Fruit fly (Drosophila melanogaster): ENCODE data around the gene CG13856.

The CG13856 gene

DNA sequence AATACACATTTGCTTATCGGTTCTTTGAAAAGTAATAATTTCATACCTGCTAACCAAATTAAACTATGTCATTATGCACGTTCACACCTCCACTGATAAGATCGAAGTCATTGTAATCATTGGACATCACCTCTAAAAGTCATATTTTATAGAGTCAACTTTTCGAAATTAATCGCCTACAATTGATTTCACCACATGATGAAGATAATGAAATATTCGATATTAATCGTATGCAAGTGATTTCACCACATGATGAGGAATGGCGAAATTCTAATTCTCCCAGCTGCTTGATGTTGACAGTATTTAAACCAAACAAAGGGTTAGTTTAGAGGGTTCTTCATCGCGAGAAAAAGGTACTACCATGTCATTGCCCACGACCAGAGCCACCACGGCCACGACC, 26.8 kb upstream of the CG13856 start, which contains the start of gene CG18596:
CG18596 (plus strand) TSS at position 250 of the 400 bp plus-strand sequence.
- TF ChIP-seq CG11560 (tag; IDR thresholded peaks at IDR 0.05) (no peak), Pdp1 (GFP tag; optimal IDR thresholded peaks at IDR 0.05) (no peak), MBD-R2 (GFP tag; IDR thresholded peaks at IDR 0.05) (peak; percentile 52; the same call in 1 of the 2 replicates), CG10267 (tag; optimal IDR thresholded peaks at IDR 0.05) (peak; percentile 33), Bgb (GFP tag; IDR thresholded peaks at IDR 0.05; ENCODE audit: partially characterized antibody) (peak; percentile 87), Sry-δ (GFP tag; optimal IDR thresholded peaks at IDR 0.05) (peak; percentile 78), CG14710 (tag; optimal IDR thresholded peaks at IDR 0.05) (peak; percentile 43), CG30403 (GFP tag; optimal IDR thresholded peaks at IDR 0.05) (no peak), unc-4 (GFP tag; IDR thresholded peaks at IDR 0.05; ENCODE audit: partially characterized antibody) (peak; percentile 95), ssp (GFP tag; IDR thresholded peaks at IDR 0.05) (no peak), CG14050 (GFP tag; IDR thresholded peaks at IDR 0.05) (no peak), Dref (GFP tag; IDR thresholded peaks at IDR 0.05) (peak; percentile 64), CG2678 (tag; optimal IDR thresholded peaks at IDR 0.05) (no peak), CG13775 (GFP tag; optimal IDR thresholded peaks at IDR 0.05) (no peak), Kr (GFP tag; optimal IDR thresholded peaks at IDR 0.05) (peak; percentile 38), kay (GFP tag; optimal IDR thresholded peaks at IDR 0.05) (no peak), stwl (tag; optimal IDR thresholded peaks at IDR 0.05) (peak; percentile 75), CG9437 (GFP tag; optimal IDR thresholded peaks at IDR 0.05) (no peak), CG9609 (GFP tag; optimal IDR thresholded peaks at IDR 0.05) (no peak), CG11696 (GFP tag; IDR thresholded peaks at IDR 0.05) (no peak), seq (GFP tag; IDR thresholded peaks at IDR 0.05) (no peak), bbx (GFP tag; IDR thresholded peaks at IDR 0.05; ENCODE audit: partially characterized antibody) (peak; percentile 93), nmo (GFP tag; optimal IDR thresholded peaks at IDR 0.05) (no peak), phol (tag; optimal IDR thresholded peaks at IDR 0.05) (peak; percentile 67), inv (GFP tag; IDR thresholded peaks at IDR 0.05; ENCODE audit: partially characterized antibody) (peak; percentile 88), CG13287 (GFP tag; IDR thresholded peaks at IDR 0.05; ENCODE audit: partially characterized antibody) (peak; percentile 98), tx (GFP tag; optimal IDR thresholded peaks at IDR 0.05) (no peak), Med (GFP tag) (peak; percentile 55), Max (GFP tag; optimal IDR thresholded peaks at IDR 0.05) (no peak), CG6791 (GFP tag; IDR thresholded peaks at IDR 0.05; ENCODE audit: partially characterized antibody) (peak; percentile 85), ato (GFP tag; IDR thresholded peaks at IDR 0.05; ENCODE audit: partially characterized antibody) (peak; percentile 84), CG6854 (GFP tag; optimal IDR thresholded peaks at IDR 0.05) (no peak), da (GFP tag; optimal IDR thresholded peaks at IDR 0.05) (no peak), NK7.1 (GFP tag; optimal IDR thresholded peaks at IDR 0.05) (no peak), Mad (GFP tag; optimal IDR thresholded peaks at IDR 0.05) (no peak), CG16813 (GFP tag; IDR thresholded peaks at IDR 0.05; ENCODE audit: partially characterized antibody) (peak; percentile 92), CG5180 (GFP tag; optimal IDR thresholded peaks at IDR 0.05) (no peak), dysf (GFP tag; IDR thresholded peaks at IDR 0.05) (no peak), Mes4 (GFP tag; optimal IDR thresholded peaks at IDR 0.05) (no peak), Nf-YC (tag; optimal IDR thresholded peaks at IDR 0.05) (no peak), disco-r (GFP tag; optimal IDR thresholded peaks at IDR 0.05) (no peak), Myb (GFP tag; optimal IDR thresholded peaks at IDR 0.05) (peak; percentile 56), MESR4 (GFP tag; optimal IDR thresholded peaks at IDR 0.05) (peak; percentile 60), D (optimal IDR thresholded peaks at IDR 0.05) (no peak), D (GFP tag; optimal IDR thresholded peaks at IDR 0.05) (no peak), mld (GFP tag; IDR thresholded peaks at IDR 0.05; ENCODE audit: partially characterized antibody) (peak; percentile 84; the same call in 2 of the 3 replicates), E2f2 (GFP tag; IDR thresholded peaks at IDR 0.05) (peak; percentile 86), Fer3 (tag; optimal IDR thresholded peaks at IDR 0.05) (no peak), yki (optimal IDR thresholded peaks at IDR 0.05) (no peak), CG3995 (GFP tag; optimal IDR thresholded peaks at IDR 0.05) (peak; percentile 10), nerfin-2 (GFP tag; IDR thresholded peaks at IDR 0.05; ENCODE audit: partially characterized antibody) (peak; percentile 91)
